Worm (Caenorhabditis elegans) whole organism, L4 larva: ENCODE data around the gene F17A2.16.

ENCODE experiments used
- F26F4.8 ChIP-seq: fragments of 200-800 bp; sonication (Bioruptor generic); conservative IDR thresholded peaks from 2 replicates; pipeline ENCODE4 v1.3.6; 2022; ENCODE audit warnings: missing genetic modification characterization, missing compliant biosample characterization
- F44E2.7 ChIP-seq: fragments of 200-800 bp; sonication (Bioruptor generic); IDR thresholded peaks from 2 replicates; pipeline ENCODE4 v2.1.2; 2022; ENCODE audit warnings: missing genetic modification characterization, missing compliant biosample characterization
- F49E8.2 ChIP-seq: sonication (generic microtip); optimal IDR thresholded peaks from 2 replicates; lab custom pipeline; 2016; ENCODE audit warnings: missing compliant biosample characterization, mild to moderate bottlenecking, missing genetic modification characterization, borderline replicate concordance
- Y5F2A.4 ChIP-seq: fragments of 200-800 bp; sonication (Bioruptor generic); optimal IDR thresholded peaks from 2 replicates; lab custom pipeline; 2018; ENCODE audit warnings: mild to moderate bottlenecking, missing genetic modification characterization, missing compliant biosample characterization
- ZK546.5 ChIP-seq, 2 experiments: sonication (generic microtip); optimal IDR thresholded peaks; 2 replicates each; lab custom pipeline; 2017; ENCODE audit warnings: missing biosample characterization in 2 of 2, missing genetic modification characterization in 2 of 2
- ama-1 ChIP-seq: fragments of 150-350 bp; optimal IDR thresholded peaks from 2 replicates; lab custom pipeline; 2014; ENCODE audit warnings: inconsistent platforms, mixed read lengths
- arid-1 ChIP-seq: fragments of 200-800 bp; sonication (Bioruptor generic); conservative IDR thresholded peaks from 2 replicates; pipeline ENCODE4 v1.3.6; 2022; ENCODE audit warnings: missing genetic modification reagents, missing genetic modification characterization, missing compliant biosample characterization
- lsy-2 ChIP-seq, 2 experiments: fragments of 150-350 bp in 1 of 2; sonication (generic microtip) in 1 of 2; optimal IDR thresholded peaks; 2 replicates each; lab custom pipeline; 2014 to 2017; ENCODE audit warnings: missing biosample characterization in 2 of 2, missing genetic modification characterization in 2 of 2
- pqm-1 ChIP-seq: sonication (generic microtip); optimal IDR thresholded peaks from 2 replicates; lab custom pipeline; 2017; ENCODE audit warnings: missing biosample characterization, missing genetic modification characterization
- snpc-4 ChIP-seq: fragments of 150-350 bp; optimal IDR thresholded peaks from 2 replicates; lab custom pipeline; 2014; ENCODE audit warnings: missing biosample characterization, missing genetic modification characterization
- unc-39 ChIP-seq: sonication (generic microtip); optimal IDR thresholded peaks from 2 replicates; lab custom pipeline; 2017; ENCODE audit warnings: missing biosample characterization, missing genetic modification characterization
- unc-62 ChIP-seq, 3 experiments: fragments of 150-350 bp in 1 of 3; sonication (generic microtip); optimal IDR thresholded peaks in 2 of 3; peaks in 1 of 3; 1 replicate in 1 of 3; 2 replicates in 2 of 3; lab custom pipeline; 2014 to 2017; ENCODE audit warnings: missing biosample characterization in 3 of 3, missing genetic modification characterization in 3 of 3, missing genetic modification reagents in 3 of 3, missing genotype in 1 of 3
- zfp-2 ChIP-seq: sonication (generic microtip); optimal IDR thresholded peaks from 2 replicates; lab custom pipeline; 2016; ENCODE audit warnings: mild to moderate bottlenecking, missing genetic modification characterization, missing compliant biosample characterization
- ztf-11 ChIP-seq: fragments of 150-350 bp; optimal IDR thresholded peaks from 2 replicates; lab custom pipeline; 2014; ENCODE audit warnings: missing biosample characterization, missing genetic modification characterization

- TF ChIP-seq ztf-11 (tag; lab: Kevin White, UChicago) (no peak), F49E8.2 (tag; lab: Kevin White, UChicago) (no peak), unc-39 (tag; lab: Kevin White, UChicago) (no peak), zfp-2 (tag; lab: Kevin White, UChicago) (no peak), arid-1 (no peak), ama-1 (no peak), Y5F2A.4 (GFP tag; lab: Kevin White, UChicago) (no peak), ZK546.5 (tag; optimal IDR thresholded peaks at IDR 0.05; lab: Kevin White, UChicago) (no peak), F26F4.8 (GFP tag; lab: Robert Waterston, UW) (no peak), F44E2.7 (GFP tag; lab: Robert Waterston, UW) (no peak), lsy-2 (tag; optimal IDR thresholded peaks at IDR 0.05; lab: Kevin White, UChicago) (no peak), snpc-4 (tag; lab: Kevin White, UChicago) (no peak), unc-62 (GFP tag; optimal IDR thresholded peaks at IDR 0.05 in 1 of 2; lab: Kevin White, UChicago) (peak in 1 of 2 experiments; percentile 91), unc-62 (tag; optimal IDR thresholded peaks at IDR 0.05; lab: Kevin White, UChicago) (no peak), pqm-1 (tag; lab: Kevin White, UChicago) (no peak)
Observed at ce11 chrX:12317560-12317959, 9.3 kb downstream of the F17A2.16 start.
